Worm (Caenorhabditis elegans) whole organism, L4 larva: ENCODE measurements around the gene F54D5.15.
A peak's percentile ranks its signal among the peaks of the same experiment; 100 is the strongest.

Experiments used
- F26F4.8 ChIP-seq: fragments of 200-800 bp; sonication (Bioruptor generic); conservative IDR thresholded peaks from 2 replicates; pipeline ENCODE4 v1.3.6; 2022; ENCODE audit warnings: missing genetic modification characterization, missing compliant biosample characterization
- R02D3.7 ChIP-seq: fragments of 150-350 bp; sonication (generic microtip); optimal IDR thresholded peaks from 3 replicates; lab custom pipeline; 2014; ENCODE audit warnings: missing biosample characterization, missing genetic modification characterization
- Y105C5A.15 ChIP-seq: fragments of 200-800 bp; sonication (Bioruptor generic); IDR thresholded peaks from 2 replicates; pipeline ENCODE4 v1.3.6; 2022; ENCODE audit warnings: missing genetic modification characterization, missing compliant biosample characterization
- ZK546.5 ChIP-seq, 2 experiments: sonication (generic microtip); optimal IDR thresholded peaks; 2 replicates each; lab custom pipeline; 2017; ENCODE audit warnings: missing biosample characterization in 2 of 2, missing genetic modification characterization in 2 of 2
- aha-1 ChIP-seq: fragments of 150-350 bp; peaks from one replicate; lab custom pipeline; 2014; ENCODE audit warnings: missing biosample characterization, missing genetic modification characterization
- aly-2 ChIP-seq: sonication (generic microtip); optimal IDR thresholded peaks from 2 replicates; lab custom pipeline; 2018; ENCODE audit warnings: missing biosample characterization, missing genetic modification characterization
- arid-1 ChIP-seq: fragments of 200-800 bp; sonication (Bioruptor generic); conservative IDR thresholded peaks from 2 replicates; pipeline ENCODE4 v1.3.6; 2022; ENCODE audit warnings: missing genetic modification reagents, missing genetic modification characterization, missing compliant biosample characterization
- ceh-28 ChIP-seq: fragments of 150-350 bp; optimal IDR thresholded peaks from 2 replicates; lab custom pipeline; 2014; ENCODE audit warnings: missing biosample characterization, missing genetic modification reagents, missing genetic modification characterization
- ceh-62 ChIP-seq: sonication (generic microtip); optimal IDR thresholded peaks from 2 replicates; lab custom pipeline; 2017; ENCODE audit warnings: missing biosample characterization, missing genetic modification characterization
- ceh-82 ChIP-seq: sonication (generic microtip); optimal IDR thresholded peaks from 2 replicates; lab custom pipeline; 2017; ENCODE audit warnings: missing biosample characterization, missing genetic modification characterization
- daf-12 ChIP-seq: fragments of 150-350 bp; optimal IDR thresholded peaks from 2 replicates; lab custom pipeline; 2014; ENCODE audit warnings: missing biosample characterization, missing genetic modification reagents, missing genetic modification characterization
- daf-19 ChIP-seq: fragments of 200-800 bp; sonication (Bioruptor generic); conservative IDR thresholded peaks from 2 replicates; pipeline ENCODE4 v1.3.6; 2022; ENCODE audit warnings: missing genetic modification characterization, missing compliant biosample characterization
- dpl-1 ChIP-seq: fragments of 150-350 bp; optimal IDR thresholded peaks from 2 replicates; lab custom pipeline; 2014; ENCODE audit warnings: missing biosample characterization, missing genetic modification reagents, missing genetic modification characterization
- duxl-1 ChIP-seq: sonication (generic microtip); optimal IDR thresholded peaks from 2 replicates; lab custom pipeline; 2016; ENCODE audit warnings: mild to moderate bottlenecking, missing genetic modification characterization, moderate library complexity, missing compliant biosample characterization; ENCODE audit not compliant: poor library complexity
- egl-27 ChIP-seq: sonication (generic microtip); optimal IDR thresholded peaks from 3 replicates; lab custom pipeline; 2017; ENCODE audit warnings: missing biosample characterization, missing genetic modification reagents, missing genetic modification characterization
- fos-1 ChIP-seq: fragments of 150-350 bp; optimal IDR thresholded peaks from 2 replicates; lab custom pipeline; 2014; ENCODE audit warnings: missing biosample characterization, missing genetic modification characterization
- jun-1 ChIP-seq: fragments of 150-350 bp; optimal IDR thresholded peaks from 2 replicates; lab custom pipeline; 2014; ENCODE audit warnings: missing biosample characterization, missing genetic modification reagents, missing genetic modification characterization
- lim-7 ChIP-seq: fragments of 200-800 bp; sonication (Bioruptor generic); IDR thresholded peaks from 2 replicates; pipeline ENCODE4 v1.3.6; 2022; ENCODE audit warnings: missing genetic modification characterization, missing compliant biosample characterization
- lin-1 ChIP-seq: fragments of 200-800 bp; sonication (Bioruptor generic); IDR thresholded peaks from 2 replicates; pipeline ENCODE4 v1.3.6; 2022; ENCODE audit warnings: missing genetic modification reagents, missing genetic modification characterization, missing compliant biosample characterization
- lin-13 ChIP-seq: fragments of 150-350 bp; optimal IDR thresholded peaks from 2 replicates; lab custom pipeline; 2014; ENCODE audit warnings: missing biosample characterization, missing genetic modification reagents, missing genetic modification characterization
- lin-29 ChIP-seq: fragments of 200-800 bp; sonication (Bioruptor generic); IDR thresholded peaks from 2 replicates; pipeline ENCODE4 v1.3.6; 2022; ENCODE audit warnings: missing genetic modification reagents, missing genetic modification characterization, missing compliant biosample characterization
- lin-38 ChIP-seq: fragments of 200-800 bp; sonication (Bioruptor generic); IDR thresholded peaks from 2 replicates; pipeline ENCODE4 v1.3.6; 2022; ENCODE audit warnings: missing genetic modification reagents, missing genetic modification characterization, missing compliant biosample characterization
- lin-39 ChIP-seq: fragments of 150-350 bp; optimal IDR thresholded peaks from 2 replicates; lab custom pipeline; 2014; ENCODE audit warnings: missing biosample characterization, missing genetic modification reagents, missing genetic modification characterization
- lsy-2 ChIP-seq, 2 experiments: fragments of 150-350 bp in 1 of 2; sonication (generic microtip) in 1 of 2; optimal IDR thresholded peaks; 2 replicates each; lab custom pipeline; 2014 to 2017; ENCODE audit warnings: missing biosample characterization in 2 of 2, missing genetic modification characterization in 2 of 2
- madf-5 ChIP-seq, 2 experiments: fragments of 200-800 bp; sonication (Bioruptor generic); IDR thresholded peaks; 2 replicates each; pipeline ENCODE4 v1.3.6; 2022; ENCODE audit warnings: missing compliant biosample characterization in 2 of 2, missing genetic modification characterization in 2 of 2
- mdl-1 ChIP-seq, 2 experiments: fragments of 150-350 bp in 1 of 2; sonication (generic microtip) in 1 of 2; optimal IDR thresholded peaks; 2 replicates each; lab custom pipeline; 2014 to 2017; ENCODE audit warnings: missing biosample characterization in 2 of 2, missing genetic modification characterization in 2 of 2
- mep-1 ChIP-seq: fragments of 150-350 bp; sonication (generic microtip); optimal IDR thresholded peaks from 3 replicates; lab custom pipeline; 2014; ENCODE audit warnings: missing biosample characterization, missing genetic modification characterization
- nhr-10 ChIP-seq: fragments of 150-350 bp; optimal IDR thresholded peaks from 2 replicates; lab custom pipeline; 2014; ENCODE audit warnings: missing biosample characterization, missing genetic modification characterization
- nhr-102 ChIP-seq: sonication (generic microtip); optimal IDR thresholded peaks from 2 replicates; lab custom pipeline; 2016; ENCODE audit warnings: mild to moderate bottlenecking, missing genetic modification characterization, moderate library complexity, missing compliant biosample characterization
- nhr-237 ChIP-seq: sonication (generic microtip); optimal IDR thresholded peaks from 2 replicates; lab custom pipeline; 2017; ENCODE audit warnings: missing biosample characterization, missing genetic modification characterization
- nhr-25 ChIP-seq: sonication (generic microtip); optimal IDR thresholded peaks from 2 replicates; lab custom pipeline; 2017; ENCODE audit warnings: missing genetic modification characterization, mild to moderate bottlenecking, missing compliant biosample characterization, antibody characterized with exemption, moderate library complexity, borderline replicate concordance; ENCODE audit not compliant: insufficient read depth
- nhr-41 ChIP-seq: fragments of 200-800 bp; sonication (Bioruptor generic); IDR thresholded peaks from 2 replicates; pipeline ENCODE4 v1.3.6; 2022; ENCODE audit warnings: missing genetic modification reagents, missing genetic modification characterization, missing compliant biosample characterization
- nhr-6 ChIP-seq: fragments of 150-350 bp; optimal IDR thresholded peaks from 2 replicates; lab custom pipeline; 2014; ENCODE audit warnings: missing biosample characterization, missing genetic modification characterization
- nhr-76 ChIP-seq: fragments of 150-350 bp; optimal IDR thresholded peaks from 2 replicates; lab custom pipeline; 2014; ENCODE audit warnings: missing biosample characterization, missing genetic modification characterization
- saeg-2 ChIP-seq: fragments of 200-800 bp; sonication (Bioruptor generic); IDR thresholded peaks from 2 replicates; pipeline ENCODE4 v1.3.6; 2022; ENCODE audit warnings: missing genetic modification reagents, missing genetic modification characterization, missing compliant biosample characterization
- snpc-1.2 ChIP-seq: fragments of 200-800 bp; sonication (Bioruptor generic); IDR thresholded peaks from 2 replicates; pipeline ENCODE4 v1.3.6; 2022; ENCODE audit warnings: missing genetic modification reagents, missing genetic modification characterization, missing compliant biosample characterization
- snpc-4 ChIP-seq: fragments of 150-350 bp; optimal IDR thresholded peaks from 2 replicates; lab custom pipeline; 2014; ENCODE audit warnings: missing biosample characterization, missing genetic modification characterization
- tag-97 ChIP-seq: fragments of 200-800 bp; sonication (Bioruptor generic); IDR thresholded peaks from 2 replicates; pipeline ENCODE4 v1.3.6; 2022; ENCODE audit warnings: missing genetic modification characterization, missing compliant biosample characterization
- unc-130 ChIP-seq: sonication (generic microtip); optimal IDR thresholded peaks from 2 replicates; lab custom pipeline; 2016; ENCODE audit warnings: missing genetic modification reagents, missing genetic modification characterization, missing compliant biosample characterization
- vab-7 ChIP-seq: fragments of 200-800 bp; sonication (Bioruptor generic); IDR thresholded peaks from 2 replicates; pipeline ENCODE4 v1.3.6; 2022; ENCODE audit warnings: missing genetic modification reagents, missing genetic modification characterization, missing compliant biosample characterization
- ztf-11 ChIP-seq: fragments of 150-350 bp; optimal IDR thresholded peaks from 2 replicates; lab custom pipeline; 2014; ENCODE audit warnings: missing biosample characterization, missing genetic modification characterization
- ztf-7 ChIP-seq: fragments of 150-350 bp; optimal IDR thresholded peaks from 2 replicates; lab custom pipeline; 2014; ENCODE audit warnings: missing biosample characterization, missing genetic modification characterization

Gene F54D5.15

DNA sequence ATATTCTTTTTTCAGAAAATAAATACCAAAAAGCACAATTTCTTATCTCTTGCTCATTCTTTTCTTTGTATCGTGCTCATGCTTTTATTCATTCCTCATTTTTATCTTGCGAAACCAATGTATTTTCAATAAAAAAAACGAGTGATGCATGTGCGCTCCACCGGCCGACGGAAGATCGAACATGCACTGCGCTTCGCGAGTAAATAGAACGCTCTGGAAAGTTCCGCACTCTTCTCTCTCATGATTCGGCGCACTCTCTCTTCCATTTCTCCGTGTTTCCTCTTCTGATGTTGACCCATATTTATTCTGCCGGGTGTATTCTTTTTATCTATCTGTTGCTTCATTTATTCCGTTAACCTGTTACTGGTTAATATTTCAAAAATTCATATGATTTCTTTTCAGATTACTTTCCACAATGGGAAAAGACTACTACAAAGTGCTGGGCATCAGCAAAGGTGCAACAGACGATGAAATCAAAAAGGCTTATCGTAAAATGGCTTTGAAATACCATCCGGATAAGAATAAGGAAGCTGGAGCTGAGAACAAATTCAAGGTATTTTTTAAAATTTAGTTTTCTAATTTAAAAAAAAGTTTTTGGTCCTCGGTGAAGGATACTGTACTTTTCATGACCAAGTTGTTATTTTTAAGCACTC lies 18.6 kb downstream of the F54D5.15 start, which contains the start of gene dnj-13 (continued):
- TF ChIP-seq lin-1 (GFP tag; lab: Robert Waterston, UW) (peak; percentile 98), ceh-82 (tag; lab: Kevin White, UChicago) (no peak), lsy-2 (tag; optimal IDR thresholded peaks at IDR 0.05; lab: Kevin White, UChicago) (peak; percentile 88 to 94), ZK546.5 (tag; optimal IDR thresholded peaks at IDR 0.05; lab: Kevin White, UChicago) (no peak), nhr-237 (tag; lab: Kevin White, UChicago) (no peak), tag-97 (GFP tag; lab: Robert Waterston, UW) (peak; percentile 87; the same call in 1 of the 2 replicates), Y105C5A.15 (GFP tag; lab: Robert Waterston, UW) (peak; percentile 65; the same call in 1 of the 2 replicates), nhr-102 (tag; lab: Kevin White, UChicago) (peak; percentile 93), lin-39 (tag; lab: Kevin White, UChicago) (no peak), nhr-76 (tag; lab: Kevin White, UChicago) (no peak), egl-27 (tag; lab: Kevin White, UChicago) (no peak), lin-29 (peak; percentile 91), aha-1 (peak; percentile 88), lim-7 (peak; percentile 66), jun-1 (tag; lab: Kevin White, UChicago) (peak; percentile 87), daf-19 (no peak), ztf-11 (peak; percentile 13), nhr-25 (peak; percentile 68), vab-7 (peak; percentile 85), R02D3.7 (tag; lab: Kevin White, UChicago) (no peak), unc-130 (GFP tag; lab: Kevin White, UChicago) (peak; percentile 61), saeg-2 (GFP tag; lab: Robert Waterston, UW) (peak; percentile 93), ceh-62 (no peak), daf-12 (no peak), fos-1 (tag; lab: Kevin White, UChicago) (no peak), F26F4.8 (GFP tag; lab: Robert Waterston, UW) (no peak), arid-1 (GFP tag; lab: Robert Waterston, UW) (peak; percentile 97), nhr-6 (tag; lab: Kevin White, UChicago) (peak; percentile 80), lin-13 (GFP tag; lab: Kevin White, UChicago) (peak; percentile 91), mdl-1 (tag; optimal IDR thresholded peaks at IDR 0.05; lab: Kevin White, UChicago) (peak; percentile 75 to 76), snpc-1.2 (GFP tag; lab: Robert Waterston, UW) (peak; percentile 87), dpl-1 (GFP tag; lab: Kevin White, UChicago) (peak; percentile 78), ztf-7 (tag; lab: Kevin White, UChicago) (peak; percentile 39), snpc-4 (tag; lab: Kevin White, UChicago) (no peak), madf-5 (GFP tag; IDR thresholded peaks at IDR 0.05; lab: Robert Waterston, UW) (peak; percentile 87 to 91; a peak in 3 of 4 replicates), duxl-1 (tag; lab: Kevin White, UChicago) (peak; percentile 95), aly-2 (tag; lab: Kevin White, UChicago) (no peak)

DNA sequence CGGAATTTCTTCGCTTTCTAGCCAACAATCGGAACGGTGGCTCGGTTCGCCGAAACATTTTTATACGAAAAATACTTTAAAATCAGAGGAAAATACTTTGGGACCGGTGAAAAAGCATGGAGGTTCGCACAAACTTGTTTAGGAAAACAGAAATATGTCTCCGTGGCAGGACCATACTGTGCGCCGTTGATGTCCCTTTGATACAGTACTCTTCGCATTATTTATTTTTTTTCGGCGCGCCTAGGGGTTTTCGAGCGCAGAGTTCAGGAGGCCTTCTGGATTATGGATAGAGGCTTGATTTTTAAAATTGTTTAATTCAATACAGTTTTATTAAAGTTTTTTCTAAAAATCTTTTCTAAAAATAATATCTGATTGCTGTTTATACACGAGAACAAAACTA lies 19.3 kb downstream of the F54D5.15 start, which contains the start of gene F54D5.9:
F54D5.9 (minus strand) TSS at position 115 of the 400 bp plus-strand sequence.
- TF ChIP-seq snpc-1.2 (GFP tag; lab: Robert Waterston, UW) (no peak), lin-38 (GFP tag; lab: Robert Waterston, UW) (peak; percentile 14)

DNA sequence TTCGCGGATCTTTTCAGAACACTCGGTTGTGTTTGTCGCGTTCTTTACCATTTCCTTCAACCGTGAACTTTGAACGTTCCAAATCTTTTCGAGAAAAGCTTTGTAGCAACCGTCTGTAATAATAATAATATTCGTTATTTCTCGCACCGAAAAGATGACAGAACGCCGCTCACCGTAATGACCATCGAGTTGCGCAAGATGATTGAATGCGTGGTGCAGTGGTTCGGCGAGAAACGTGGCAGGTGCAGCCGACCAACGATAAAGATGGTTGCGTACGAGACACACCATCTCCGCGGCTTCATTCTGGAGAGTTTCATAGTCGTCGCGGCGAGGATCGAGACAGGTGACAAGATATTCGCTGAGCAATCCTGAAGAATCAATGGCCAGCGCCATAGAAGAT lies 21.1 kb downstream of the F54D5.15 start:
- no peak for TF ChIP-seq ceh-62
- no peak for TF ChIP-seq nhr-41
- no peak for TF ChIP-seq mep-1 (tag; lab: Kevin White, UChicago)
- TF ChIP-seq tag-97 (GFP tag; lab: Robert Waterston, UW) = no peak
- no peak for TF ChIP-seq ceh-28 (tag; lab: Kevin White, UChicago)
- TF ChIP-seq dpl-1 (GFP tag; lab: Kevin White, UChicago) = no peak
- TF ChIP-seq lsy-2 (tag; optimal IDR thresholded peaks at IDR 0.05; lab: Kevin White, UChicago) = no peak
- no peak for TF ChIP-seq nhr-10 (tag; lab: Kevin White, UChicago)
